In the genomic region with DNA sequence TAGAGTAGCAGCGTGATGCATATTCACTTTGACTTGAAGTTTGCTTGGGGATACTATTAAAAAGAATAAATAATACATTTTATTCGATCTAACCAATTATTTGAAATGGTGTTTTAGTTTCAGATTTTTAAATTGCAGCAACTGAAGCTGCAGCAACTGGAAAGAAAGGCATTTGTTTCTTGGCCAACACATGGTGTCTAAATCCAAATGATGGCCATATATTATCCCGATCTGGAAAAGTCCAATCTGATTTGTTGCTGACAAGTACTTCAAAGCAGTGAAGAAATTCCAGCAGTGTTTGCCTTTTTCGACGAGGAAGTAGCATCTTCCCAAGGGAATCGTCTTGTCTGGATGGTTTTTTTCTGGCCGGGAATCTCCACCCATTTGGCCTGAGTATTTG, we compare ENCODE assay signal across 2 fruit fly cellular contexts.
TF ChIP-seq lines count a peak whose summit lies in the region.

No protein-coding gene starts in this region.

TF ChIP-seq in whole organism, prepupa, 60 proteins besides CTCF, POLR2A, EP300 and RAD21:
- TF ChIP-seq CG8632 (GFP tag; optimal IDR thresholded peaks at IDR 0.05; lab: Kevin White, UChicago) (no peak), CG3919 (GFP tag; optimal IDR thresholded peaks at IDR 0.05; lab: Kevin White, UChicago) (no peak), acj6 (GFP tag; optimal IDR thresholded peaks at IDR 0.05; lab: Kevin White, UChicago) (no peak), Eip75B (GFP tag; optimal IDR thresholded peaks at IDR 0.05; lab: Kevin White, UChicago) (no peak), CG6163 (GFP tag; IDR thresholded peaks at IDR 0.05; lab: Robert Waterston, UW) (no peak), CG15336 (GFP tag; IDR thresholded peaks at IDR 0.05; lab: Robert Waterston, UW) (no peak), eg (GFP tag; IDR thresholded peaks at IDR 0.05; lab: Robert Waterston, UW) (0 out of 3 replicates have a peak, but pooled peaks have one; percentile 6), Hr4 (GFP tag; optimal IDR thresholded peaks at IDR 0.05; lab: Kevin White, UChicago) (no peak), Eip93F (GFP tag; optimal IDR thresholded peaks at IDR 0.05; lab: Kevin White, UChicago) (no peak), CG11902 (GFP tag; optimal IDR thresholded peaks at IDR 0.05; lab: Kevin White, UChicago) (no peak), salr (GFP tag; optimal IDR thresholded peaks at IDR 0.05; lab: Kevin White, UChicago) (peak in 1 of 2 experiments; percentile 49), ss (GFP tag; optimal IDR thresholded peaks at IDR 0.05; lab: Kevin White, UChicago) (no peak), Sox15 (GFP tag; optimal IDR thresholded peaks at IDR 0.05; lab: Kevin White, UChicago) (no peak), vri (GFP tag; optimal IDR thresholded peaks at IDR 0.05; lab: Kevin White, UChicago) (no peak), Lpt (GFP tag; optimal IDR thresholded peaks at IDR 0.05; lab: Kevin White, UChicago) (no peak), CG6792 (GFP tag; optimal IDR thresholded peaks at IDR 0.05; lab: Kevin White, UChicago) (no peak), fd59A (GFP tag; optimal IDR thresholded peaks at IDR 0.05; lab: Kevin White, UChicago) (no peak), CG31627 (GFP tag; optimal IDR thresholded peaks at IDR 0.05; lab: Kevin White, UChicago) (no peak), CG11294 (GFP tag; IDR thresholded peaks at IDR 0.05; lab: Robert Waterston, UW) (no peak), fkh (GFP tag; optimal IDR thresholded peaks at IDR 0.05; lab: Kevin White, UChicago) (no peak), OdsH (GFP tag; optimal IDR thresholded peaks at IDR 0.05; lab: Kevin White, UChicago) (no peak), Ets96B (tag; optimal IDR thresholded peaks at IDR 0.05; lab: Kevin White, UChicago) (no peak), Sox102F (GFP tag; optimal IDR thresholded peaks at IDR 0.05; lab: Kevin White, UChicago) (no peak), CG10631 (GFP tag; optimal IDR thresholded peaks at IDR 0.05; lab: Kevin White, UChicago) (no peak), net (GFP tag; optimal IDR thresholded peaks at IDR 0.05; lab: Kevin White, UChicago) (no peak), svp (GFP tag; lab: Kevin White, UChicago) (no peak), Hr38 (GFP tag; optimal IDR thresholded peaks at IDR 0.05; lab: Kevin White, UChicago) (no peak), Smox (GFP tag; optimal IDR thresholded peaks at IDR 0.05; lab: Kevin White, UChicago) (no peak), Eip78C (GFP tag; lab: Kevin White, UChicago) (peak; percentile 10), lz (GFP tag; optimal IDR thresholded peaks at IDR 0.05; lab: Kevin White, UChicago) (no peak), Sox14 (GFP tag; optimal IDR thresholded peaks at IDR 0.05; lab: Kevin White, UChicago) (no peak), pdm3 (GFP tag; optimal IDR thresholded peaks at IDR 0.05; lab: Kevin White, UChicago) (no peak), Met (GFP tag; optimal IDR thresholded peaks at IDR 0.05; lab: Kevin White, UChicago) (no peak), cyc (GFP tag; optimal IDR thresholded peaks at IDR 0.05; lab: Kevin White, UChicago) (no peak), CG32006 (GFP tag; optimal IDR thresholded peaks at IDR 0.05; lab: Kevin White, UChicago) (peak; percentile 53)
TF ChIP-seq in whole organism, prepupa: peak in this region for 4.

TF ChIP-seq in whole organism, pupa, 21 proteins besides CTCF, POLR2A, EP300 and RAD21:
- TF ChIP-seq CG15710 (tag; optimal IDR thresholded peaks at IDR 0.05; lab: Kevin White, UChicago) = no peak
- TF ChIP-seq CG12605 (GFP tag; IDR thresholded peaks at IDR 0.05; lab: Robert Waterston, UW) = no peak
- peak; percentile 43 for TF ChIP-seq CG8301 (tag; optimal IDR thresholded peaks at IDR 0.05; lab: Kevin White, UChicago)
- TF ChIP-seq EcR (GFP tag; optimal IDR thresholded peaks at IDR 0.05; lab: Kevin White, UChicago) = no peak
- no peak for TF ChIP-seq CG9948 (tag; optimal IDR thresholded peaks at IDR 0.05; lab: Kevin White, UChicago)
- TF ChIP-seq CG14655 (GFP tag; optimal IDR thresholded peaks at IDR 0.05; lab: Kevin White, UChicago) = peak; percentile 67
- TF ChIP-seq CG10348 (GFP tag; IDR thresholded peaks at IDR 0.05; lab: Robert Waterston, UW) = no peak
